Fruit fly (Drosophila melanogaster): ENCODE measurements around the gene CG14628.

Gene CG14628

dm6 chrX:1184478-1184877 is 39.0 kb downstream of the CG14628 start, which contains the start of gene CG14626:
CG14626 (plus strand) TSS chrX:1184778.
- TF ChIP-seq CG8478 (optimal IDR thresholded peaks at IDR 0.05) (no peak), EcR (GFP tag; optimal IDR thresholded peaks at IDR 0.05) (no peak), psq (optimal IDR thresholded peaks at IDR 0.05) (no peak), usp (GFP tag; optimal IDR thresholded peaks at IDR 0.05) (no peak), Dll (optimal IDR thresholded peaks at IDR 0.05) (no peak)

dm6 chrX:1191008-1191407 is 45.6 kb downstream of the CG14628 start, which contains the start of gene CG11380:
CG11380 (plus strand) TSS chrX:1191308.
- no peak for TF ChIP-seq psq (optimal IDR thresholded peaks at IDR 0.05)

All from whole organism.